Worm (Caenorhabditis elegans) whole organism, L1 larva: Measurements from ENCODE around the gene F20G2.5.

Source experiments
- C16A3.4 ChIP-seq: fragments of 150-350 bp; optimal IDR thresholded peaks from 2 replicates; lab custom pipeline; 2014; ENCODE audit warnings: missing biosample characterization, missing genetic modification characterization
- alr-1 ChIP-seq: fragments of 200-800 bp; sonication (Bioruptor generic); optimal IDR thresholded peaks from 2 replicates; lab custom pipeline; 2018; ENCODE audit warnings: borderline replicate concordance, mild to moderate bottlenecking, missing genetic modification characterization, missing compliant biosample characterization
- aly-2 ChIP-seq: fragments of 150-350 bp; optimal IDR thresholded peaks from 2 replicates; lab custom pipeline; 2014; ENCODE audit warnings: missing biosample characterization, missing genetic modification characterization
- blmp-1 ChIP-seq: fragments of 150-350 bp; optimal IDR thresholded peaks from 2 replicates; lab custom pipeline; 2014; ENCODE audit warnings: missing biosample characterization, missing genetic modification characterization
- ceh-88 ChIP-seq: fragments of 200-800 bp; sonication (Bioruptor generic); IDR thresholded peaks from 2 replicates; pipeline ENCODE4 v1.3.6; 2022; ENCODE audit warnings: missing genetic modification characterization, missing compliant biosample characterization
- ceh-90 ChIP-seq: sonication (generic microtip); optimal IDR thresholded peaks from 2 replicates; lab custom pipeline; 2016; ENCODE audit warnings: missing genetic modification characterization, missing compliant biosample characterization
- dsc-1 ChIP-seq: sonication (generic microtip); optimal IDR thresholded peaks from 2 replicates; lab custom pipeline; 2016; ENCODE audit warnings: mild to moderate bottlenecking, missing genetic modification characterization, missing compliant biosample characterization
- efl-1 ChIP-seq, 4 experiments: fragments of 150-350 bp; optimal IDR thresholded peaks in 3 of 4; peaks in 1 of 4; 1 replicate in 1 of 4; 2 replicates in 3 of 4; lab custom pipeline; 2014; ENCODE audit warnings: missing biosample characterization in 2 of 4, missing genetic modification characterization in 2 of 4, missing genetic modification reagents in 2 of 4
- ets-5 ChIP-seq: fragments of 200-800 bp; sonication (Bioruptor generic); IDR thresholded peaks from 2 replicates; pipeline ENCODE4 v1.3.6; 2022; ENCODE audit warnings: missing genetic modification characterization, missing compliant biosample characterization
- fkh-10 ChIP-seq: sonication (generic microtip); optimal IDR thresholded peaks from 2 replicates; lab custom pipeline; 2017; ENCODE audit warnings: missing biosample characterization, missing genetic modification reagents, missing genetic modification characterization
- fkh-8 ChIP-seq: sonication (generic microtip); optimal IDR thresholded peaks from 2 replicates; lab custom pipeline; 2016; ENCODE audit warnings: mild to moderate bottlenecking, missing genetic modification characterization, missing compliant biosample characterization
- hlh-17 ChIP-seq: fragments of 200-800 bp; sonication (Bioruptor generic); optimal IDR thresholded peaks from 2 replicates; lab custom pipeline; 2018; ENCODE audit warnings: missing genetic modification characterization, mild to moderate bottlenecking, missing compliant biosample characterization, moderate library complexity, borderline replicate concordance
- hlh-4 ChIP-seq: sonication (generic microtip); optimal IDR thresholded peaks from 2 replicates; lab custom pipeline; 2016; ENCODE audit warnings: mild to moderate bottlenecking, missing genetic modification characterization, missing compliant biosample characterization
- hpl-2 ChIP-seq: fragments of 150-350 bp; optimal IDR thresholded peaks from 2 replicates; lab custom pipeline; 2014; ENCODE audit warnings: missing biosample characterization, missing genetic modification reagents, missing genetic modification characterization
- isw-1 ChIP-seq: fragments of 200-800 bp; sonication (Bioruptor generic); IDR thresholded peaks from 2 replicates; pipeline ENCODE4 v1.3.6; 2022; ENCODE audit warnings: missing genetic modification characterization, missing compliant biosample characterization
- jun-1 ChIP-seq: fragments of 150-350 bp; optimal IDR thresholded peaks from 2 replicates; lab custom pipeline; 2014; ENCODE audit warnings: missing biosample characterization, missing genetic modification reagents, missing genetic modification characterization
- lin-14 ChIP-seq: fragments of 200-800 bp; sonication (Bioruptor generic); optimal IDR thresholded peaks from 2 replicates; lab custom pipeline; 2018; ENCODE audit warnings: mild to moderate bottlenecking, missing genetic modification characterization, moderate library complexity, missing compliant biosample characterization
- lsy-2 ChIP-seq, 2 experiments: fragments of 150-350 bp; optimal IDR thresholded peaks; 2 replicates each; lab custom pipeline; 2014; ENCODE audit warnings: missing biosample characterization in 2 of 2, missing genetic modification characterization in 2 of 2
- nhr-12 ChIP-seq: sonication (generic microtip); optimal IDR thresholded peaks from 2 replicates; lab custom pipeline; 2017; ENCODE audit warnings: missing biosample characterization, missing genetic modification characterization
- nhr-20 ChIP-seq: sonication (generic microtip); optimal IDR thresholded peaks from 2 replicates; lab custom pipeline; 2016; ENCODE audit warnings: mild to moderate bottlenecking, missing genetic modification characterization, missing compliant biosample characterization
- nhr-28 ChIP-seq: fragments of 150-350 bp; optimal IDR thresholded peaks from 2 replicates; lab custom pipeline; 2014; ENCODE audit warnings: missing biosample characterization, missing genetic modification characterization
- nhr-47 ChIP-seq: sonication (generic microtip); optimal IDR thresholded peaks from 2 replicates; lab custom pipeline; 2016; ENCODE audit warnings: mild to moderate bottlenecking, missing genetic modification characterization, moderate library complexity, missing compliant biosample characterization
- nhr-71 ChIP-seq: sonication (generic microtip); optimal IDR thresholded peaks from 2 replicates; lab custom pipeline; 2016; ENCODE audit warnings: mild to moderate bottlenecking, missing genetic modification characterization, moderate library complexity, missing compliant biosample characterization
- nhr-84 ChIP-seq: sonication (generic microtip); optimal IDR thresholded peaks from 2 replicates; lab custom pipeline; 2017; ENCODE audit warnings: missing biosample characterization, missing genetic modification characterization
- nhr-85 ChIP-seq: sonication (generic microtip); peaks from one replicate; lab custom pipeline; 2016; ENCODE audit warnings: missing genetic modification characterization, inconsistent platforms, missing compliant biosample characterization
- nhr-90 ChIP-seq: sonication (generic microtip); optimal IDR thresholded peaks from 2 replicates; lab custom pipeline; 2016; ENCODE audit warnings: mild to moderate bottlenecking, missing genetic modification characterization, missing compliant biosample characterization; ENCODE audit not compliant: poor library complexity
- pax-3 ChIP-seq: fragments of 200-800 bp; sonication (Bioruptor generic); optimal IDR thresholded peaks from 2 replicates; lab custom pipeline; 2018; ENCODE audit warnings: mild to moderate bottlenecking, missing genetic modification characterization, moderate library complexity, missing compliant biosample characterization
- rnt-1 ChIP-seq: sonication (generic microtip); optimal IDR thresholded peaks from 2 replicates; lab custom pipeline; 2016; ENCODE audit warnings: mild to moderate bottlenecking, missing genetic modification characterization, moderate library complexity, missing compliant biosample characterization
- snpc-4 ChIP-seq: fragments of 150-350 bp; optimal IDR thresholded peaks from 2 replicates; lab custom pipeline; 2014; ENCODE audit warnings: missing biosample characterization, missing genetic modification characterization
- sptf-1 ChIP-seq: fragments of 150-350 bp; optimal IDR thresholded peaks from 2 replicates; lab custom pipeline; 2014; ENCODE audit warnings: missing biosample characterization, missing genetic modification characterization
- swsn-7 ChIP-seq: sonication (generic microtip); optimal IDR thresholded peaks from 2 replicates; lab custom pipeline; 2016; ENCODE audit warnings: missing genetic modification characterization, missing compliant biosample characterization
- tbx-2 ChIP-seq: sonication (generic microtip); optimal IDR thresholded peaks from 2 replicates; lab custom pipeline; 2016; ENCODE audit warnings: missing genetic modification characterization, missing compliant biosample characterization
- unc-30 ChIP-seq: sonication (generic microtip); optimal IDR thresholded peaks from 2 replicates; lab custom pipeline; 2017; ENCODE audit warnings: missing biosample characterization, missing genetic modification characterization
- unc-86 ChIP-seq: sonication (generic microtip); optimal IDR thresholded peaks from 2 replicates; lab custom pipeline; 2016; ENCODE audit warnings: missing genetic modification characterization, missing compliant biosample characterization
- xbp-1 ChIP-seq: sonication (generic microtip); optimal IDR thresholded peaks from 2 replicates; lab custom pipeline; 2016; ENCODE audit warnings: missing genetic modification characterization, missing compliant biosample characterization
- zip-4 ChIP-seq: fragments of 200-800 bp; sonication (Bioruptor generic); optimal IDR thresholded peaks from 2 replicates; lab custom pipeline; 2018; ENCODE audit warnings: mild to moderate bottlenecking, missing genetic modification characterization, moderate library complexity, missing compliant biosample characterization
- ztf-11 ChIP-seq, 2 experiments: sonication (generic microtip); optimal IDR thresholded peaks; 2 replicates each; lab custom pipeline; 2016 to 2017; ENCODE audit warnings: missing genetic modification characterization in 2 of 2, missing biosample characterization in 1 of 2, missing compliant biosample characterization in 1 of 2

The F20G2.5 gene

DNA sequence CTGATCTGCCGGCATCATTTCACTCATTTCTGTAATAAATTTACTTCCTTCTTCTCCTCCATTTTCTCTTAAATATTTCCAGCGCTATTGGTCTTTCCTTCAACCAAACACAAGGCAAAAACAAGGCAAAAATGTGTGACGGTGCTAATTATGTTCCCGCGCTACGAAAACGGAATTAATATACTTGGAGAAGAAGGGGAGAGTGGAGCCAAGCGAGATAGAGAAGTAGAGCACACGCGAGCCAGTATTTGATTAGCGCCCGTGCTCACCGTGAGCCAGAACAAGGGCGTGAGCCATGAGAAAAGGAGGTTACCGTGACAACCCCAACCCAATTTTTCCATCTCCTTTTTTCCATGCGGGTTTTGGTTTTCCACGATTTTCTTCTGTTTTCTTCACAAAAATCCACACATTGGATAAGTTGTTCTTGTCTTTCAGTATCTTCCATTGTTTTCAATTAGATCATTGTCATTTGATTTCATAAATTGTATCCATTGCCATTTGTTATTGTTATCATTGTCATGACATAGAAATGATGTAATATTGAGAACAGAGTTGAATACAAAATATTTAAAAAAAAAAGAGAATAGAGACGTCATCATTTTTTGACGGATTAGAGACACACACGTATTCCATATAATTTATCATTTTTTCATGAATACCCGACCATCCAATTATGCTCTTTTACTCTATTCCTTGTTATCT is 8.7 kb upstream of the F20G2.5 start, which contains the start of gene F20G2.6:
Gene F20G2.6 (plus strand): TSS at position 652 of the 702 bp plus-strand sequence.
- TF ChIP-seq sptf-1 (tag; lab: Kevin White, UChicago) (no peak), jun-1 (tag; lab: Kevin White, UChicago) (no peak), tbx-2 (no peak), nhr-90 (tag; lab: Kevin White, UChicago) (no peak), zip-4 (GFP tag; lab: Kevin White, UChicago) (no peak), ceh-90 (tag; lab: Kevin White, UChicago) (no peak), nhr-12 (no peak), hlh-4 (no peak), ztf-11 (tag; optimal IDR thresholded peaks at IDR 0.05; lab: Kevin White, UChicago) (no peak), snpc-4 (no peak), fkh-8 (tag; lab: Kevin White, UChicago) (peak; percentile 63), rnt-1 (tag; lab: Kevin White, UChicago) (no peak), pax-3 (tag; lab: Kevin White, UChicago) (peak; percentile 36), nhr-20 (tag; lab: Kevin White, UChicago) (no peak), C16A3.4 (tag; lab: Kevin White, UChicago) (no peak), hlh-17 (GFP tag; lab: Kevin White, UChicago) (no peak), hpl-2 (GFP tag; lab: Kevin White, UChicago) (no peak), unc-30 (no peak), efl-1 (optimal IDR thresholded peaks at IDR 0.05; lab: Kevin White, UChicago) (no peak), efl-1 (GFP tag; optimal IDR thresholded peaks at IDR 0.05 in 1 of 2; lab: Kevin White, UChicago) (peak in 1 of 2 experiments; percentile 1), alr-1 (tag; lab: Kevin White, UChicago) (no peak), dsc-1 (tag; lab: Kevin White, UChicago) (peak; percentile 56), ceh-88 (GFP tag; lab: Robert Waterston, UW) (no peak)

DNA sequence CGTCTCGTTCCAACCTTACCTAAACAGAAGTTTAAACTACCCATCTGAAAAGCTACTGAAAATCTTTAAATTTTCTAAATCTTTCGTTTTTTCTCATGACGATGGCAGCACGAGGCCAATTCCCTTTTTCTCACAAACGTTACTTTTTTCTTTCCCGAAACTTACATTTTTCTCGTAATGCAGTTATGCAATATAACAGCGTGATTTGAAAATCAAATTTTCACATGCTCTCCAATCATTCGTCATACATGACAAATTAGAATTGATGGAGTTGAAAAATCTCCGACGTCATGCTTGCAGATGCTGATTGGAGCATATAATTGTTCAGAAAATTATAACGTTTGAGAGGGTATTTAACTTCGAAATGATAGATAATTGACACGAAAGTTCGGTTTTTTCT is 7.6 kb upstream of the F20G2.5 start:
- TF ChIP-seq isw-1 (GFP tag; lab: Robert Waterston, UW) (no peak), nhr-90 (tag; lab: Kevin White, UChicago) (no peak), nhr-85 (tag; lab: Kevin White, UChicago) (no peak), nhr-47 (tag; lab: Kevin White, UChicago) (peak; percentile 56), nhr-28 (tag; lab: Kevin White, UChicago) (no peak), nhr-84 (tag; lab: Kevin White, UChicago) (no peak), xbp-1 (tag; lab: Kevin White, UChicago) (no peak), swsn-7 (tag; lab: Kevin White, UChicago) (peak; percentile 11), fkh-10 (GFP tag; lab: Kevin White, UChicago) (peak; percentile 0), ets-5 (GFP tag; lab: Robert Waterston, UW) (no peak), lsy-2 (tag; optimal IDR thresholded peaks at IDR 0.05; lab: Kevin White, UChicago) (peak in 1 of 2 experiments; percentile 5), nhr-71 (tag; lab: Kevin White, UChicago) (peak; percentile 70), ceh-90 (tag; lab: Kevin White, UChicago) (no peak), lin-14 (GFP tag; lab: Kevin White, UChicago) (peak; percentile 42), ceh-88 (GFP tag; lab: Robert Waterston, UW) (no peak), hpl-2 (GFP tag; lab: Kevin White, UChicago) (no peak), fkh-8 (tag; lab: Kevin White, UChicago) (peak; percentile 91), unc-86 (tag; lab: Kevin White, UChicago) (no peak), pax-3 (tag; lab: Kevin White, UChicago) (peak; percentile 56), aly-2 (tag; lab: Kevin White, UChicago) (no peak)

DNA sequence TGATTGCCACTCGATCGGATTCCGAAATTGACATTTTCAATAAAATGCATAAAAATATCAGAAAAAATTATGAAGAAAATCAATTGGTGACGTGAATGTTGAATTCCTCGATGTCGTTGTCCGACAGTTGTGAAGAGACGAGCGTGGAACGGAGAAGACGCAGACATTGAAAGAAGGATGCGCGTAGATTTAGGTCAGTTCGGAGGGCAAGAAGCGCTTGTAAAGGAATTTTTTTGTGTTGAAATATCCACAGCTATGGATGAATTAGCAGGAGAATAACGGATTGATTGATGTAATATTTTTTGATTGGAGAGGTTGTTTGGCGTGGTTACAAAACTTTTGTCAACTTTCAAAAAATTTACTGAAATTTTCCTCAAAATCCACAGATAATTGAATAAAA is 2.9 kb upstream of the F20G2.5 start, which contains the start of gene F20G2.3:
Gene F20G2.3 (minus strand): TSS at position 101 of the 400 bp plus-strand sequence.
- TF ChIP-seq blmp-1 (tag; lab: Kevin White, UChicago) = peak; percentile 25
- no peak for TF ChIP-seq ztf-11 (tag; optimal IDR thresholded peaks at IDR 0.05; lab: Kevin White, UChicago)
